Worm (Caenorhabditis elegans): ENCODE measurements around the gene nhr-67.

nhr-67 gene

ce11 chrIV:11179123-11179740 lies 9.7 kb downstream of the nhr-67 start, which contains the start of gene cpt-2 (continued):
- peak; percentile 78 for TF ChIP-seq ceh-88 (GFP tag; IDR thresholded peaks at IDR 0.05)
- TF ChIP-seq fkh-4 (tag; optimal IDR thresholded peaks at IDR 0.05; ENCODE audit: borderline replicate concordance): peak; percentile 49
- peak; percentile 96 for TF ChIP-seq nhr-47 (tag; optimal IDR thresholded peaks at IDR 0.05)
- TF ChIP-seq lin-35 (GFP tag; optimal IDR thresholded peaks at IDR 0.05): peak; percentile 83 to 90
- TF ChIP-seq elt-3 (tag; optimal IDR thresholded peaks at IDR 0.05): peak in 3 of 6 experiments; percentile 7 to 82 (median 79)
- peak; percentile 90 to 93 for TF ChIP-seq lsy-2 (tag; optimal IDR thresholded peaks at IDR 0.05)
- peak; percentile 54 for TF ChIP-seq aly-2 (tag; optimal IDR thresholded peaks at IDR 0.05)
- peak; percentile 91 for TF ChIP-seq swsn-7 (tag; optimal IDR thresholded peaks at IDR 0.05)
- peak; percentile 88 for TF ChIP-seq nhr-85 (tag)
- peak; percentile 20 for TF ChIP-seq mef-2 (tag; optimal IDR thresholded peaks at IDR 0.05)
- TF ChIP-seq nhr-11 (tag; optimal IDR thresholded peaks at IDR 0.05): peak; percentile 83
- TF ChIP-seq fkh-10 (GFP tag; optimal IDR thresholded peaks at IDR 0.05): peak; percentile 75
- TF ChIP-seq egl-13 (tag; optimal IDR thresholded peaks at IDR 0.05): peak; percentile 77
- TF ChIP-seq isw-1 (GFP tag; IDR thresholded peaks at IDR 0.05): peak; percentile 92
- peak; percentile 37 for TF ChIP-seq ama-1 (optimal IDR thresholded peaks at IDR 0.05)
- TF ChIP-seq rnt-1 (tag; optimal IDR thresholded peaks at IDR 0.05): peak; percentile 93
- peak in 1 of 2 experiments; percentile 86 for TF ChIP-seq mdl-1 (tag; optimal IDR thresholded peaks at IDR 0.05)
- peak; percentile 79 for TF ChIP-seq snpc-4 (tag; optimal IDR thresholded peaks at IDR 0.05)
- TF ChIP-seq zip-4 (GFP tag; optimal IDR thresholded peaks at IDR 0.05): peak; percentile 49
- TF ChIP-seq blmp-1 (tag; optimal IDR thresholded peaks at IDR 0.05): peak; percentile 56
- peak; percentile 16 for TF ChIP-seq aha-1 (tag; optimal IDR thresholded peaks at IDR 0.05)
- peak; percentile 81 for TF ChIP-seq lin-15B (tag; optimal IDR thresholded peaks at IDR 0.05)
- peak; percentile 76 for TF ChIP-seq skn-1 (tag; optimal IDR thresholded peaks at IDR 0.05)
- TF ChIP-seq lin-13 (GFP tag; optimal IDR thresholded peaks at IDR 0.05): peak; percentile 84
- peak; percentile 86 for TF ChIP-seq lin-39 (tag; optimal IDR thresholded peaks at IDR 0.05)
- peak; percentile 53 for TF ChIP-seq F16B12.6 (tag; optimal IDR thresholded peaks at IDR 0.05)
- peak; percentile 91 for TF ChIP-seq xbp-1 (tag; optimal IDR thresholded peaks at IDR 0.05)
- TF ChIP-seq nhr-71 (tag; optimal IDR thresholded peaks at IDR 0.05): peak; percentile 94
- TF ChIP-seq sox-4 (tag; optimal IDR thresholded peaks at IDR 0.05): peak; percentile 75
- TF ChIP-seq C16A3.4 (tag; optimal IDR thresholded peaks at IDR 0.05): peak; percentile 74
- TF ChIP-seq ceh-82 (tag; optimal IDR thresholded peaks at IDR 0.05): peak; percentile 77 to 93 (median 89)
- peak; percentile 91 for TF ChIP-seq tbx-2 (tag; optimal IDR thresholded peaks at IDR 0.05)
- peak; percentile 64 for TF ChIP-seq ztf-4 (tag; optimal IDR thresholded peaks at IDR 0.05)
- TF ChIP-seq sup-37 (GFP tag; optimal IDR thresholded peaks at IDR 0.05): peak; percentile 46
- peak; percentile 66 for TF ChIP-seq hpl-2 (GFP tag; optimal IDR thresholded peaks at IDR 0.05)
- peak; percentile 94 for TF ChIP-seq unc-130 (tag; optimal IDR thresholded peaks at IDR 0.05)
- TF ChIP-seq efl-1 (optimal IDR thresholded peaks at IDR 0.05): peak; percentile 81 to 86
- TF ChIP-seq efl-1 (GFP tag; optimal IDR thresholded peaks at IDR 0.05 in 1 of 2): peak; percentile 80 to 98
- TF ChIP-seq nhr-77 (tag; optimal IDR thresholded peaks at IDR 0.05): peak; percentile 66
- peak; percentile 93 for TF ChIP-seq nhr-90 (tag; optimal IDR thresholded peaks at IDR 0.05; ENCODE audit: poor library complexity)
- TF ChIP-seq mep-1 (tag; optimal IDR thresholded peaks at IDR 0.05): peak; percentile 91
- TF ChIP-seq dsc-1 (tag; optimal IDR thresholded peaks at IDR 0.05): peak; percentile 91
- TF ChIP-seq ceh-8 (GFP tag; optimal IDR thresholded peaks at IDR 0.05): peak; percentile 91
- peak; percentile 89 for TF ChIP-seq mab-9 (GFP tag; IDR thresholded peaks at IDR 0.05)
- TF ChIP-seq C04F5.9 (tag; optimal IDR thresholded peaks at IDR 0.05): peak; percentile 58
